Worm (Caenorhabditis elegans) whole organism, L2 larva: ENCODE data around the gene oma-1.

ENCODE experiments used
- ama-1 ChIP-seq: fragments of 150-350 bp; optimal IDR thresholded peaks from 2 replicates; lab custom pipeline; 2018; ENCODE audit warnings: inconsistent platforms
- lin-11 ChIP-seq: fragments of 150-350 bp; sonication (generic microtip); optimal IDR thresholded peaks from 2 replicates; lab custom pipeline; 2014; ENCODE audit warnings: missing biosample characterization, missing genetic modification characterization, inconsistent platforms, mixed read lengths
- mab-5 ChIP-seq: fragments of 150-350 bp; optimal IDR thresholded peaks from 2 replicates; lab custom pipeline; 2014; ENCODE audit warnings: missing biosample characterization, missing genetic modification characterization
- mdl-1 ChIP-seq, 2 experiments: fragments of 150-350 bp in 1 of 2; sonication (generic microtip) in 1 of 2; optimal IDR thresholded peaks; 2 replicates each; lab custom pipeline; 2017; ENCODE audit warnings: missing biosample characterization in 2 of 2, missing genetic modification characterization in 2 of 2
- nhr-10 ChIP-seq: sonication (generic microtip); optimal IDR thresholded peaks from 2 replicates; lab custom pipeline; 2017; ENCODE audit warnings: missing biosample characterization, missing genetic modification characterization
- nhr-25 ChIP-seq: fragments of 150-350 bp; sonication (generic microtip); optimal IDR thresholded peaks from 3 replicates; lab custom pipeline; 2014; ENCODE audit warnings: missing biosample characterization, missing genetic modification characterization
- nhr-77 ChIP-seq: fragments of 150-350 bp; optimal IDR thresholded peaks from 2 replicates; lab custom pipeline; 2014; ENCODE audit warnings: missing biosample characterization, missing genetic modification characterization
- snpc-4 ChIP-seq: fragments of 150-350 bp; optimal IDR thresholded peaks from 2 replicates; lab custom pipeline; 2014; ENCODE audit warnings: missing biosample characterization, missing genetic modification characterization
- ztf-11 ChIP-seq: sonication (generic microtip); optimal IDR thresholded peaks from 2 replicates; lab custom pipeline; 2017; ENCODE audit warnings: missing biosample characterization, missing genetic modification characterization

DNA sequence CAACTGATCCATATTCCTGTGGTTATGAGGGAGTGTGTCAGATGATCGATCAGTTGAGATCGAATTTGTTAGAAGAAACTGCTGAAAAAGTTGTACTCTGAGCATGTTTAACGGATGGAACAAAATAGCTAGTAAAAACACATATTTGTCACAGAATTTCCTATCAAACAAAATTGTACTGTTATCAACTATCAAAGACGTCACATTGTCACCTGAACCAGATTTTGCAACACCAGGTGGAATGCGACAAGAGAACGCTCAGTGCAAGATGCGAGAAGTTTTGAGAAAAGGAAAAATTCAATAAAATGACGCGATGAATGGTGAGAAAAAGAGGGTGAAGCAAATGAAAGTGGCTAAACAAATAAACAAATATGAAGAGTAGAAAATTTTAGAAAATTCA, 21.2 kb upstream of the oma-1 start:
- TF ChIP-seq mab-5 (tag; lab: Kevin White, UChicago), result no peak
- no peak for TF ChIP-seq nhr-77 (tag; lab: Kevin White, UChicago)
- TF ChIP-seq snpc-4 (tag; lab: Kevin White, UChicago), result no peak
- no peak for TF ChIP-seq nhr-25
- no peak for TF ChIP-seq ama-1
- no peak for TF ChIP-seq nhr-10 (tag; lab: Kevin White, UChicago)
- no peak for TF ChIP-seq mdl-1 (tag; optimal IDR thresholded peaks at IDR 0.05; lab: Kevin White, UChicago)
- no peak for TF ChIP-seq lin-11
- TF ChIP-seq ztf-11 (tag; lab: Kevin White, UChicago), result no peak
